Fruit fly (Drosophila melanogaster) whole organism, embryonic: ENCODE measurements around the gene H2.0.

Experiments used
- CG10321 ChIP-seq: fragments of 200-800 bp; sonication (Bioruptor generic); IDR thresholded peaks from 2 replicates; pipeline ENCODE4 v1.3.6; 2022; ENCODE audit warnings: missing biosample characterization, missing genetic modification characterization
- CG10543 ChIP-seq: fragments of 200-800 bp; sonication (Bioruptor generic); optimal IDR thresholded peaks from 3 replicates; lab custom pipeline; 2017; ENCODE audit warnings: missing biosample characterization, mild to moderate bottlenecking, missing genetic modification characterization, moderate library complexity
- CG1233 ChIP-seq: fragments of 200-800 bp; sonication (Bioruptor generic); optimal IDR thresholded peaks from 4 replicates; lab custom pipeline; 2018; ENCODE audit warnings: missing biosample characterization, mild to moderate bottlenecking, missing genetic modification characterization
- CG12391 ChIP-seq: fragments of 200-800 bp; sonication (Bioruptor generic); optimal IDR thresholded peaks from 3 replicates; lab custom pipeline; 2018; ENCODE audit warnings: missing biosample characterization, mild to moderate bottlenecking, missing genetic modification characterization, moderate library complexity
- CG12942 ChIP-seq: fragments of 200-800 bp; sonication (Bioruptor generic); optimal IDR thresholded peaks from 3 replicates; lab custom pipeline; 2016; ENCODE audit warnings: missing biosample characterization, missing genetic modification characterization
- CG13296 ChIP-seq: fragments of 200-800 bp; sonication (Bioruptor generic); optimal IDR thresholded peaks from 3 replicates; lab custom pipeline; 2018; ENCODE audit warnings: missing biosample characterization, mild to moderate bottlenecking, missing genetic modification characterization
- CG14667 ChIP-seq: fragments of 200-800 bp; sonication (Bioruptor generic); IDR thresholded peaks from 2 replicates; pipeline ENCODE4 v1.3.6; 2022; ENCODE audit warnings: missing biosample characterization, missing genetic modification characterization
- CG14860 ChIP-seq: fragments of 200-800 bp; sonication (Bioruptor generic); IDR thresholded peaks from 3 replicates; pipeline ENCODE4 v1.3.6; 2022; ENCODE audit warnings: missing biosample characterization, missing genetic modification characterization; ENCODE audit not compliant: partially characterized antibody
- CG15011 ChIP-seq: fragments of 200-800 bp; sonication (Bioruptor generic); optimal IDR thresholded peaks from 3 replicates; lab custom pipeline; 2018; ENCODE audit warnings: missing biosample characterization, mild to moderate bottlenecking, missing genetic modification characterization
- CG15696 ChIP-seq: fragments of 200-800 bp; sonication (Bioruptor generic); optimal IDR thresholded peaks from 2 replicates; lab custom pipeline; 2019; ENCODE audit warnings: missing biosample characterization, mild to moderate bottlenecking, missing genetic modification characterization, moderate library complexity
- CG17328 ChIP-seq: fragments of 200-800 bp; sonication (Bioruptor generic); IDR thresholded peaks from 2 replicates; pipeline ENCODE4 v1.3.6; 2022; ENCODE audit warnings: missing biosample characterization, missing genetic modification characterization
- CG30020 ChIP-seq: fragments of 200-800 bp; optimal IDR thresholded peaks from 2 replicates; lab custom pipeline; 2019; ENCODE audit warnings: missing biosample characterization, mild to moderate bottlenecking, missing genetic modification characterization, moderate library complexity
- CG32532 ChIP-seq: fragments of 200-800 bp; sonication (Bioruptor generic); IDR thresholded peaks from 2 replicates; pipeline ENCODE4 v1.3.6; 2022; ENCODE audit warnings: missing biosample characterization, missing genetic modification characterization
- CG32767 ChIP-seq: fragments of 200-800 bp; sonication (Bioruptor generic); IDR thresholded peaks from 2 replicates; pipeline ENCODE4 v1.3.6; 2022; ENCODE audit warnings: missing biosample characterization, missing genetic modification characterization
- CG3995 ChIP-seq: fragments of 200-800 bp; sonication (Bioruptor generic); optimal IDR thresholded peaks from 3 replicates; lab custom pipeline; 2016; ENCODE audit warnings: missing biosample characterization, missing genetic modification characterization
- CG4820 ChIP-seq: fragments of 200-800 bp; sonication (Bioruptor generic); optimal IDR thresholded peaks from 3 replicates; lab custom pipeline; 2016; ENCODE audit warnings: missing biosample characterization, missing genetic modification characterization
- CG5180 ChIP-seq: fragments of 200-800 bp; sonication (Bioruptor generic); optimal IDR thresholded peaks from 3 replicates; lab custom pipeline; 2017; ENCODE audit warnings: missing biosample characterization, missing genetic modification characterization, mild to moderate bottlenecking, moderate library complexity, missing genetic modification reagents
- CG6683 ChIP-seq: fragments of 200-800 bp; sonication (Bioruptor generic); optimal IDR thresholded peaks from 2 replicates; lab custom pipeline; 2017; ENCODE audit warnings: missing biosample characterization, mild to moderate bottlenecking, missing genetic modification characterization, missing genetic modification reagents
- CG6689 ChIP-seq: fragments of 200-800 bp; sonication (Bioruptor generic); IDR thresholded peaks from 2 replicates; pipeline ENCODE4 v1.3.6; 2022; ENCODE audit warnings: missing biosample characterization, missing genetic modification characterization
- CG6791 ChIP-seq: fragments of 200-800 bp; sonication (Bioruptor generic); IDR thresholded peaks from 3 replicates; pipeline ENCODE4 v1.3.6; 2022; ENCODE audit warnings: missing biosample characterization, missing genetic modification characterization; ENCODE audit not compliant: partially characterized antibody
- CG7556 ChIP-seq: fragments of 200-800 bp; sonication (Bioruptor generic); optimal IDR thresholded peaks from 2 replicates; lab custom pipeline; 2017; ENCODE audit warnings: missing biosample characterization, mild to moderate bottlenecking, missing genetic modification characterization
- CG7963 ChIP-seq: fragments of 200-800 bp; sonication (Bioruptor generic); IDR thresholded peaks from 3 replicates; pipeline ENCODE4 v1.3.6; 2022; ENCODE audit warnings: missing biosample characterization, missing genetic modification characterization; ENCODE audit not compliant: partially characterized antibody
- HLH54F ChIP-seq: fragments of 200-800 bp; sonication (Bioruptor generic); optimal IDR thresholded peaks from 3 replicates; lab custom pipeline; 2016; ENCODE audit warnings: missing biosample characterization, missing genetic modification characterization
- Hand ChIP-seq: fragments of 200-800 bp; sonication (Bioruptor generic); optimal IDR thresholded peaks from 2 replicates; lab custom pipeline; 2017; ENCODE audit warnings: mild to moderate bottlenecking, missing biosample characterization, missing genetic modification reagents, missing genetic modification characterization
- Hmr ChIP-seq: fragments of 200-800 bp; sonication (Bioruptor generic); optimal IDR thresholded peaks from 3 replicates; lab custom pipeline; 2017; ENCODE audit warnings: mild to moderate bottlenecking, missing biosample characterization, missing genetic modification reagents, missing genetic modification characterization
- Hr78 ChIP-seq, 2 experiments: fragments of 200-800 bp in 1 of 2; fragments of >200 bp in 1 of 2; sonication (Bioruptor generic) in 1 of 2; optimal IDR thresholded peaks; 2 replicates each; lab custom pipeline; 2017 to 2019; ENCODE audit warnings: missing biosample characterization in 2 of 2, missing genetic modification characterization in 2 of 2, mild to moderate bottlenecking in 1 of 2, moderate library complexity in 1 of 2
- PHDP ChIP-seq: fragments of 200-800 bp; sonication (Bioruptor generic); optimal IDR thresholded peaks from 3 replicates; lab custom pipeline; 2018; ENCODE audit warnings: missing biosample characterization, mild to moderate bottlenecking, missing genetic modification characterization, moderate library complexity
- Rx ChIP-seq: fragments of 200-800 bp; sonication (Bioruptor generic); IDR thresholded peaks from 2 replicates; pipeline ENCODE4 v1.3.6; 2022; ENCODE audit warnings: missing biosample characterization, missing genetic modification characterization
- al ChIP-seq: fragments of 200-800 bp; sonication (Bioruptor generic); IDR thresholded peaks from 2 replicates; pipeline ENCODE4 v1.3.6; 2022; ENCODE audit warnings: missing biosample characterization, missing genetic modification characterization
- ara ChIP-seq: fragments of 200-800 bp; sonication (Bioruptor generic); IDR thresholded peaks from 2 replicates; pipeline ENCODE4 v1.3.6; 2022; ENCODE audit warnings: missing biosample characterization, missing genetic modification characterization
- ash1 ChIP-seq: fragments of 200-800 bp; sonication (Bioruptor generic); optimal IDR thresholded peaks from 2 replicates; lab custom pipeline; 2018; ENCODE audit warnings: missing biosample characterization, mild to moderate bottlenecking, missing genetic modification characterization
- bowl ChIP-seq: fragments of 200-800 bp; sonication (Bioruptor generic); IDR thresholded peaks from 2 replicates; pipeline ENCODE4 v1.3.6; 2022; ENCODE audit warnings: missing biosample characterization, missing genetic modification characterization
- chif ChIP-seq, 2 experiments: fragments of 200-800 bp; sonication (Bioruptor generic); optimal IDR thresholded peaks; 3 replicates each; lab custom pipeline; 2016; ENCODE audit warnings: missing biosample characterization in 2 of 2, missing genetic modification characterization in 2 of 2
- chm ChIP-seq: fragments of 200-800 bp; sonication (Bioruptor generic); IDR thresholded peaks from 2 replicates; pipeline ENCODE4 v1.3.6; 2022; ENCODE audit warnings: missing biosample characterization, missing genetic modification characterization
- danr ChIP-seq: fragments of 200-800 bp; sonication (Bioruptor generic); IDR thresholded peaks from 2 replicates; pipeline ENCODE4 v1.3.6; 2022; ENCODE audit warnings: missing biosample characterization, missing genetic modification characterization
- dpn ChIP-seq, 2 experiments: fragments of 200-800 bp; sonication (Bioruptor generic); optimal IDR thresholded peaks; 3 replicates each; lab custom pipeline; 2016; ENCODE audit warnings: missing biosample characterization in 2 of 2, missing genetic modification characterization in 2 of 2
- gcm2 ChIP-seq: fragments of 200-800 bp; sonication (Bioruptor generic); optimal IDR thresholded peaks from 2 replicates; lab custom pipeline; 2016; ENCODE audit warnings: missing biosample characterization, missing genetic modification characterization
- gfzf ChIP-seq: fragments of 200-800 bp; sonication (Bioruptor generic); optimal IDR thresholded peaks from 2 replicates; lab custom pipeline; 2016; ENCODE audit warnings: missing biosample characterization, mild to moderate bottlenecking, missing genetic modification characterization, moderate library complexity
- gt ChIP-seq: fragments of 200-800 bp; sonication (Bioruptor generic); IDR thresholded peaks from 2 replicates; pipeline ENCODE4 v1.3.6; 2022; ENCODE audit warnings: missing biosample characterization, missing genetic modification characterization
- h ChIP-seq: fragments of >200 bp; optimal IDR thresholded peaks from 2 replicates; lab custom pipeline; 2017
- jing ChIP-seq: fragments of 200-800 bp; sonication (Bioruptor generic); optimal IDR thresholded peaks from 2 replicates; lab custom pipeline; 2018; ENCODE audit warnings: missing biosample characterization, mild to moderate bottlenecking, missing genetic modification characterization
- pb ChIP-seq: fragments of 200-800 bp; sonication (Bioruptor generic); optimal IDR thresholded peaks from 3 replicates; lab custom pipeline; 2016; ENCODE audit warnings: missing biosample characterization, missing genetic modification characterization
- peb ChIP-seq: fragments of 200-800 bp; sonication (Bioruptor generic); IDR thresholded peaks from 2 replicates; pipeline ENCODE4 v1.3.6; 2022; ENCODE audit warnings: missing biosample characterization, missing genetic modification characterization
- pfk ChIP-seq: fragments of 200-800 bp; sonication (Bioruptor generic); optimal IDR thresholded peaks from 2 replicates; lab custom pipeline; 2018; ENCODE audit warnings: missing biosample characterization, mild to moderate bottlenecking, missing genetic modification characterization, moderate library complexity
- phol ChIP-seq: fragments of 200-800 bp; sonication (Bioruptor generic); optimal IDR thresholded peaks from 3 replicates; lab custom pipeline; 2018; ENCODE audit warnings: missing biosample characterization, mild to moderate bottlenecking, missing genetic modification characterization, moderate library complexity
- prd ChIP-seq, 3 experiments: fragments of >200 bp in 2 of 3; fragments of 200-800 bp in 1 of 3; sonication (Bioruptor generic) in 1 of 3; optimal IDR thresholded peaks in 2 of 3; IDR thresholded peaks in 1 of 3; 2 replicates in 2 of 3; 3 replicates in 1 of 3; pipeline versions ENCODE4 v1.3.6 to Lab custom; 2017 to 2022; ENCODE audit warnings: missing biosample characterization in 1 of 3, missing genetic modification characterization in 1 of 3
- ssp ChIP-seq: fragments of 200-800 bp; sonication (Bioruptor generic); IDR thresholded peaks from 2 replicates; pipeline ENCODE4 v1.3.6; 2022; ENCODE audit warnings: missing biosample characterization, missing genetic modification characterization
- tin ChIP-seq: fragments of 200-800 bp; sonication (Bioruptor generic); optimal IDR thresholded peaks from 3 replicates; lab custom pipeline; 2016; ENCODE audit warnings: missing biosample characterization, missing genetic modification characterization
- tio ChIP-seq: fragments of 200-800 bp; sonication (Bioruptor generic); optimal IDR thresholded peaks from 2 replicates; lab custom pipeline; 2017; ENCODE audit warnings: missing biosample characterization, missing genetic modification characterization, inconsistent platforms
- tx ChIP-seq: fragments of 200-800 bp; sonication (Bioruptor generic); optimal IDR thresholded peaks from 2 replicates; lab custom pipeline; 2016; ENCODE audit warnings: missing biosample characterization, missing genetic modification characterization

The H2.0 gene

DNA sequence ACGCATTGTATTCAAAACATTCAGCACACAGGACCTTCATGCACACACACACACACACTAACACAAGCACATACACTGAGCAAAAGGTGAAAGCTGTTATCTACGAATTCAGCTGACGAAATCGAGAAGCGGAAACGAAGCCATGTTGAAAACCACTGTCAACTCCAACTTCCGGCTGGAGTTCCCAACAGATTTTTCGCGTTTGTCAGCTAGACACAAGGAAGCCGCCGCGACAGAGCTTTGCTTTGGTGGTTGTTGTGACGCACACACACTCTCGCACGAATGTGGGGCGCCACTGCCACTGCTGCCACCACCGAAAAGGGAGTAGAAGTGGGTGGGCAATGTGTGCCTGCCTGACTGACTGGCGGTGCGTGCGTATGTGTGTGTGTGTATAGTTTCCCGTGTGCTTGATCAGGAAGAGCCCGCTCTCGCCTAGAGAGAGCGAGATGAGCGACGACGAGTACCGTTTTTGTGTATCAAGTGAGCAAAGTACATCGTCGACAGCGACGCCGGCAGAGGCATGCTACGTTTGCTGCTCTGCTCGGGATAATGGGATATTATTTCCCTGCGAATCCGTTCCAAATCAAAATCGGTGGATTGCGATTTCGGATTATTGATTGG, 21.5 kb downstream of the H2.0 start (continued):
- TF ChIP-seq CG7963 (GFP tag; lab: Robert Waterston, UW) (no peak), tin (GFP tag; lab: Kevin White, UChicago) (no peak), CG6791 (GFP tag; lab: Robert Waterston, UW) (no peak), peb (GFP tag; lab: Robert Waterston, UW) (no peak), al (GFP tag; lab: Robert Waterston, UW) (no peak), h (lab: Kevin White, UChicago) (no peak), HLH54F (GFP tag; lab: Kevin White, UChicago) (no peak), CG32767 (GFP tag; lab: Robert Waterston, UW) (peak; percentile 52), PHDP (tag; lab: Kevin White, UChicago) (peak; percentile 47), CG15011 (no peak), CG6683 (peak; percentile 41), phol (peak; percentile 93), Hr78 (GFP tag; optimal IDR thresholded peaks at IDR 0.05; lab: Kevin White, UChicago) (no peak), gcm2 (GFP tag; lab: Kevin White, UChicago) (no peak), ara (no peak), CG12391 (tag; lab: Kevin White, UChicago) (peak; percentile 41), Rx (GFP tag; lab: Robert Waterston, UW) (no peak), ssp (GFP tag; lab: Robert Waterston, UW) (no peak), CG32532 (GFP tag; lab: Robert Waterston, UW) (0 out of 2 replicates have a peak, but pooled peaks have one; percentile 12), CG17328 (GFP tag; lab: Robert Waterston, UW) (peak; percentile 26; the same call in 1 of the 2 replicates), danr (GFP tag; lab: Robert Waterston, UW) (no peak), CG10321 (no peak), chif (GFP tag; optimal IDR thresholded peaks at IDR 0.05; lab: Kevin White, UChicago) (no peak), CG7556 (peak; percentile 1), CG14860 (GFP tag; lab: Robert Waterston, UW) (no peak), CG10543 (peak; percentile 72), chm (GFP tag; lab: Robert Waterston, UW) (peak; percentile 49; the same call in 1 of the 2 replicates), CG12942 (GFP tag; lab: Kevin White, UChicago) (no peak), CG13296 (GFP tag; lab: Kevin White, UChicago) (peak; percentile 83), CG14667 (no peak), dpn (GFP tag; optimal IDR thresholded peaks at IDR 0.05; lab: Kevin White, UChicago) (peak in 1 of 2 experiments; percentile 14), gfzf (GFP tag; lab: Kevin White, UChicago) (no peak), prd (optimal IDR thresholded peaks at IDR 0.05; lab: Kevin White, UChicago) (no peak), prd (GFP tag; IDR thresholded peaks at IDR 0.05; lab: Robert Waterston, UW) (no peak), CG4820 (GFP tag; lab: Kevin White, UChicago) (no peak), ash1 (GFP tag; lab: Kevin White, UChicago) (no peak), CG6689 (GFP tag; lab: Robert Waterston, UW) (peak; percentile 27), bowl (GFP tag; lab: Robert Waterston, UW) (no peak), Hand (GFP tag; lab: Kevin White, UChicago) (no peak), jing (GFP tag; lab: Kevin White, UChicago) (no peak), pfk (GFP tag; lab: Kevin White, UChicago) (no peak), pb (GFP tag; lab: Kevin White, UChicago) (peak; percentile 46), tx (GFP tag; lab: Kevin White, UChicago) (no peak), CG5180 (peak; percentile 72), CG30020 (tag; lab: Kevin White, UChicago) (no peak), CG15696 (tag; lab: Kevin White, UChicago) (peak; percentile 20), Hmr (GFP tag; lab: Kevin White, UChicago) (no peak), gt (GFP tag; lab: Robert Waterston, UW) (0 out of 2 replicates have a peak, but pooled peaks have one; percentile 34), CG1233 (GFP tag; lab: Kevin White, UChicago) (peak; percentile 73), tio (GFP tag; lab: Kevin White, UChicago) (no peak), CG3995 (GFP tag; lab: Kevin White, UChicago) (no peak)
